Worm (Caenorhabditis elegans) whole organism, L3 larva: ENCODE data around the gene scc-2.
A peak's percentile ranks its signal among the peaks of the same experiment; 100 is the strongest.

Experiments used
- R02D3.7 ChIP-seq: fragments of 150-350 bp; optimal IDR thresholded peaks from 2 replicates; lab custom pipeline; 2014; ENCODE audit warnings: missing biosample characterization, missing genetic modification characterization
- ama-1 ChIP-seq: fragments of 150-350 bp; optimal IDR thresholded peaks from 2 replicates; lab custom pipeline; 2018
- ceh-16 ChIP-seq: sonication (generic microtip); optimal IDR thresholded peaks from 2 replicates; lab custom pipeline; 2017; ENCODE audit warnings: missing biosample characterization, missing genetic modification characterization
- ceh-28 ChIP-seq: fragments of 150-350 bp; optimal IDR thresholded peaks from 2 replicates; lab custom pipeline; 2014; ENCODE audit warnings: missing biosample characterization, missing genetic modification reagents, missing genetic modification characterization
- egl-27 ChIP-seq: sonication (generic microtip); optimal IDR thresholded peaks from 4 replicates; lab custom pipeline; 2017; ENCODE audit warnings: missing biosample characterization, missing genetic modification reagents, missing genetic modification characterization
- egl-5 ChIP-seq: fragments of 150-350 bp; optimal IDR thresholded peaks from 2 replicates; lab custom pipeline; 2017; ENCODE audit warnings: missing biosample characterization, missing genetic modification reagents, missing genetic modification characterization, inconsistent platforms
- elt-1 ChIP-seq: fragments of 150-350 bp; optimal IDR thresholded peaks from 2 replicates; lab custom pipeline; 2014; ENCODE audit warnings: missing biosample characterization, missing genetic modification characterization
- elt-2 ChIP-seq: sonication (generic microtip); optimal IDR thresholded peaks from 2 replicates; lab custom pipeline; 2016; ENCODE audit warnings: missing genetic modification reagents, mild to moderate bottlenecking, missing genetic modification characterization, missing compliant biosample characterization
- elt-3 ChIP-seq, 3 experiments: fragments of 150-350 bp in 1 of 3; sonication (generic microtip) in 2 of 3; optimal IDR thresholded peaks; 2 replicates in 2 of 3; 4 replicates in 1 of 3; lab custom pipeline; 2014 to 2017; ENCODE audit warnings: missing biosample characterization in 3 of 3, missing genetic modification characterization in 3 of 3
- fkh-10 ChIP-seq: sonication (generic microtip); optimal IDR thresholded peaks from 2 replicates; lab custom pipeline; 2017; ENCODE audit warnings: missing biosample characterization, missing genetic modification reagents, missing genetic modification characterization
- fkh-2 ChIP-seq: fragments of 150-350 bp; optimal IDR thresholded peaks from 2 replicates; lab custom pipeline; 2014; ENCODE audit warnings: missing biosample characterization, missing genetic modification reagents, missing genetic modification characterization
- fos-1 ChIP-seq: fragments of 150-350 bp; optimal IDR thresholded peaks from 2 replicates; lab custom pipeline; 2014; ENCODE audit warnings: missing biosample characterization, missing genetic modification characterization
- hmg-11 ChIP-seq: sonication (generic microtip); optimal IDR thresholded peaks from 2 replicates; lab custom pipeline; 2016; ENCODE audit warnings: missing genetic modification characterization, missing compliant biosample characterization
- jun-1 ChIP-seq: fragments of 150-350 bp; optimal IDR thresholded peaks from 2 replicates; lab custom pipeline; 2014; ENCODE audit warnings: missing biosample characterization, missing genetic modification reagents, missing genetic modification characterization
- lin-15B ChIP-seq: fragments of 150-350 bp; optimal IDR thresholded peaks from 2 replicates; lab custom pipeline; 2014; ENCODE audit warnings: missing biosample characterization, missing genetic modification characterization
- lsy-12 ChIP-seq: sonication (generic microtip); optimal IDR thresholded peaks from 2 replicates; lab custom pipeline; 2016; ENCODE audit warnings: mild to moderate bottlenecking, missing genetic modification characterization, missing compliant biosample characterization
- nhr-11 ChIP-seq: fragments of 150-350 bp; optimal IDR thresholded peaks from 2 replicates; lab custom pipeline; 2014; ENCODE audit warnings: missing biosample characterization, missing genetic modification characterization
- nhr-12 ChIP-seq: fragments of 150-350 bp; optimal IDR thresholded peaks from 2 replicates; lab custom pipeline; 2014; ENCODE audit warnings: missing biosample characterization, missing genetic modification characterization
- nhr-23 ChIP-seq: fragments of 150-350 bp; optimal IDR thresholded peaks from 2 replicates; lab custom pipeline; 2014; ENCODE audit warnings: missing biosample characterization, missing genetic modification reagents, missing genetic modification characterization
- nhr-67 ChIP-seq: fragments of 150-350 bp; optimal IDR thresholded peaks from 2 replicates; lab custom pipeline; 2014; ENCODE audit warnings: missing biosample characterization, missing genetic modification characterization
- nhr-76 ChIP-seq: fragments of 150-350 bp; sonication (generic microtip); optimal IDR thresholded peaks from 5 replicates; lab custom pipeline; 2014; ENCODE audit warnings: missing biosample characterization, missing genetic modification characterization
- nhr-77 ChIP-seq: fragments of 150-350 bp; optimal IDR thresholded peaks from 2 replicates; lab custom pipeline; 2014; ENCODE audit warnings: missing biosample characterization, missing genetic modification characterization
- pqm-1 ChIP-seq: fragments of 150-350 bp; optimal IDR thresholded peaks from 2 replicates; lab custom pipeline; 2017; ENCODE audit warnings: missing biosample characterization, missing genetic modification characterization, inconsistent platforms
- sea-2 ChIP-seq: fragments of 150-350 bp; sonication (generic microtip); optimal IDR thresholded peaks from 4 replicates; lab custom pipeline; 2014; ENCODE audit warnings: missing biosample characterization, missing genetic modification reagents, missing genetic modification characterization
- skn-1 ChIP-seq: fragments of 150-350 bp; optimal IDR thresholded peaks from 2 replicates; lab custom pipeline; 2014; ENCODE audit warnings: missing biosample characterization, missing genetic modification characterization
- tbx-2 ChIP-seq: sonication (generic microtip); optimal IDR thresholded peaks from 2 replicates; lab custom pipeline; 2016; ENCODE audit warnings: mild to moderate bottlenecking, missing genetic modification characterization, missing compliant biosample characterization
- unc-39 ChIP-seq: sonication (generic microtip); optimal IDR thresholded peaks from 4 replicates; lab custom pipeline; 2017; ENCODE audit warnings: missing biosample characterization, missing genetic modification characterization
- unc-62 ChIP-seq: fragments of 150-350 bp; sonication (generic microtip); optimal IDR thresholded peaks from 4 replicates; lab custom pipeline; 2014; ENCODE audit warnings: missing biosample characterization, missing genetic modification reagents, missing genetic modification characterization
- zag-1 ChIP-seq: fragments of 150-350 bp; optimal IDR thresholded peaks from 2 replicates; lab custom pipeline; 2014; ENCODE audit warnings: missing biosample characterization, missing genetic modification characterization
- ztf-11 ChIP-seq: fragments of 150-350 bp; optimal IDR thresholded peaks from 2 replicates; lab custom pipeline; 2014; ENCODE audit warnings: missing biosample characterization, missing genetic modification characterization
- ztf-4 ChIP-seq: fragments of 150-350 bp; optimal IDR thresholded peaks from 2 replicates; lab custom pipeline; 2014; ENCODE audit warnings: missing biosample characterization, missing genetic modification characterization

The scc-2 gene

DNA sequence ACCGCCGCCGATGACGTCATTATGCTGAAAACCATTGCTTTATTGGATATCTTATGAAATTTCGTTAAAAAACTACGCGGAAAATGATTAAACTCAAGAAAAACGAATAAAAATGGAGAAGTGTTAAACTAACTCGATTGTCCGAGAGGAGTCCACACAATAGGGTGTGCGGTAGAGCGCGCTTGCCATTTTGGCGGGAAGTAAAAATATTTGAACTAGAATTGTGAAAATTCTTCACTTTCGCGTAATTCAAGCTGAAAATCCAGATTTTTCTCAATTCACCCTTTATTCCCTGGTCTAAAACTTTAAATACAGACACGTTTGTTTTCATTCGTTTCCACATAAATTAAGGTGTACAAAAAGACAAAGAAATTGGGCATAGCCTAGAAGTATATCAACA lies 46.9 kb downstream of the scc-2 start, which contains the start of gene F48A11.4 (continued):
- TF ChIP-seq zag-1 (tag; lab: Kevin White, UChicago) (no peak), elt-3 (tag; optimal IDR thresholded peaks at IDR 0.05; lab: Kevin White, UChicago) (peak in 1 of 3 experiments; percentile 3), lin-15B (tag; lab: Kevin White, UChicago) (peak; percentile 98), egl-27 (peak; percentile 53), nhr-23 (tag; lab: Kevin White, UChicago) (peak; percentile 95), elt-2 (tag; lab: Kevin White, UChicago) (peak; percentile 64), pqm-1 (peak; percentile 60), fkh-2 (tag; lab: Kevin White, UChicago) (no peak), ceh-28 (peak; percentile 80), nhr-12 (tag; lab: Kevin White, UChicago) (no peak), ama-1 (lab: Kevin White, UChicago) (peak; percentile 93), R02D3.7 (tag; lab: Kevin White, UChicago) (peak; percentile 78), unc-62 (GFP tag; lab: Kevin White, UChicago) (no peak), tbx-2 (tag; lab: Kevin White, UChicago) (peak; percentile 89)
- TF ChIP-seq, all 47 proteins: peak for 29

DNA sequence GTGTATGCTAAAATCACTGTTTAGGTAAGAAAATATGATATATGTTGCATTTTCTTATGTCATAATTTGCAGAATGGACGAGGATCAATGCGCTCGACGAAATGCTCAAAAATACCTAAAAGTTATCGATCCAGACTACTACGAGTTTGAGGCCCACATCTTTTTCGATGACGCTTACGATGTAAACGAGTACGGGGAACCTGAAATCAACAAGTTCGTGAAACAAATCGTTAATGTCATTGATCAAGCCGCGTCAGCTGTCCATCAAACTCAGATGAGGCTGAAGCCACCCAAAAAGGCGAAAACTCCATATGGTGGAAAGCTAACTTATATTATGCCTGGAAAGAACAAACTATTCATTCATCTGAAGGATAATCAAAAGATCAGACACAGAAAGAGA lies 55.4 kb downstream of the scc-2 start:
- no peak for TF ChIP-seq unc-62 (GFP tag; lab: Kevin White, UChicago)
- no peak for TF ChIP-seq nhr-67
- no peak for TF ChIP-seq ceh-16
- TF ChIP-seq nhr-77 (tag; lab: Kevin White, UChicago), result no peak
- TF ChIP-seq pqm-1, result no peak
- TF ChIP-seq nhr-11 (tag; lab: Kevin White, UChicago), result no peak
- no peak for TF ChIP-seq fkh-10 (GFP tag; lab: Kevin White, UChicago)
- TF ChIP-seq hmg-11 (tag; lab: Kevin White, UChicago), result no peak
- TF ChIP-seq nhr-76, result no peak
- TF ChIP-seq skn-1, result no peak
- TF ChIP-seq nhr-23 (tag; lab: Kevin White, UChicago), result no peak
- no peak for TF ChIP-seq unc-39 (tag; lab: Kevin White, UChicago)
- no peak for TF ChIP-seq ztf-4 (tag; lab: Kevin White, UChicago)
- TF ChIP-seq egl-27, result no peak
- TF ChIP-seq nhr-12 (tag; lab: Kevin White, UChicago), result no peak

DNA sequence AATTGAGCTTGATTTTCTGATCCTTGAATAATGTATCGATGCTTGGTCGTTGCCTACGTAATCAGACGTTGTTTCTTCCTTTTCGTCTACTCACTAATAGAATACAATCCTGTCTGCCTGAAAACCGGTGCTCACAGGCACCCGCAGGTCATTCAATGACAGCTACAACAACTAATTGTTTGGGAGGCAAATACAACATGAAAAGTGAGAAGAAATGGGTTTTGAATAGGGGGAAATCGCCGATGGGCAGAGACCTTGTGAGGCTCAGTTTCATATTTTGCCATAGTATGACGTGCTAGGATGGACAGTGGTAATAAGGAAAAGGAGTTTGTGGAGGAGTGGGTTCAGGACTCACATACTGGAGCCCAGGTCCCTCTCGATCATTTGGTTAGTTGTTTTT lies 66.8 kb downstream of the scc-2 start, which contains the start of gene chs-2:
TSS of gene chs-2 (plus strand) at position 301 of the 400 bp plus-strand sequence.
- TF ChIP-seq lsy-12 (tag; lab: Kevin White, UChicago) (no peak), fkh-2 (tag; lab: Kevin White, UChicago) (no peak), sea-2 (GFP tag; lab: Kevin White, UChicago) (no peak), ceh-16 (no peak), egl-5 (tag; lab: Kevin White, UChicago) (no peak), ama-1 (lab: Kevin White, UChicago) (no peak), hmg-11 (tag; lab: Kevin White, UChicago) (no peak), elt-1 (tag; lab: Kevin White, UChicago) (no peak), elt-2 (tag; lab: Kevin White, UChicago) (no peak), nhr-11 (tag; lab: Kevin White, UChicago) (no peak), fos-1 (tag; lab: Kevin White, UChicago) (no peak), nhr-12 (tag; lab: Kevin White, UChicago) (no peak), ztf-4 (tag; lab: Kevin White, UChicago) (no peak)

DNA sequence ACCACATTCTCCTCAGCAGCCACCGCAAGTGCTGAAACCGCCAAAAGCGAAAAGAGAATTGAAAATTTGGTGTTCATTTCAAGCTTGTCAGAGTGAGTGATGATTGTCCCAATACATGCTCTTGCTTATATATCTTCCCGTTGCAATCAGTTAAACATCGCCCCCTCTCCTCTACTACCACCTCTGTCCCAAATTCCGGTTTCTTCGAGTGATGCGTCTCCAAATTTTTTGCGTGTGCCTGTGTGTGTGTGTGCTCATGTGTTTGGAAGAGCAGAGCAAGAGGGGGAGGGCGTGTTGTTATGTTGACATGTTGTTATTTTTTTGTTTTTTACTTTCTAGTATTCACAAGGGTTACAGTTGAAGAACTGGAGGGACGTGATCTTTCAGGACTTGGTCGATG lies 69.0 kb downstream of the scc-2 start, which contains the start of gene abu-11:
TSS of gene abu-11 (minus strand) at position 101 of the 400 bp plus-strand sequence.
- TF ChIP-seq lsy-12 (tag; lab: Kevin White, UChicago) (no peak), tbx-2 (tag; lab: Kevin White, UChicago) (no peak), ceh-28 (no peak), jun-1 (tag; lab: Kevin White, UChicago) (no peak)

DNA sequence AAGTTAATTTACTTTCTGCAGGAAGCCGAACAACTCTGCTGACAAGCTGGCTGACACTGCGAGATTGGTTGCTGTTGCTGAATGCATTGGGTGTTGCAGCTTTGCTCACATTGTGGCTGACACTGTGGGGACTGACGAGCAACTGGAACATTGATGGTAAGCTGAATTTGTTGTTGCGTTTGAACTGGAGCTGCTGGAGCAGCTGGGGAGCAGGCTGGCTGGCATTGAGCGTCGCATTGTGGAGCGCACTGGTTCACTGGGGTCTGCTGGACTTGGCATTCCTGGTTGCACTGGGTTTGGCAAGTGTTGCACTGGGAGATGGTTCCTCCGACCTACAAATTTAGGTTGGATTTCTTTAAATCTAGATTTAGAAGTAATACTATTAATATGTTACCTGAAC lies 70.9 kb downstream of the scc-2 start:
- TF ChIP-seq ztf-11 (tag; lab: Kevin White, UChicago), result no peak
